Fruit fly (Drosophila melanogaster): Measurements from ENCODE around the gene CG13392.

DNA sequence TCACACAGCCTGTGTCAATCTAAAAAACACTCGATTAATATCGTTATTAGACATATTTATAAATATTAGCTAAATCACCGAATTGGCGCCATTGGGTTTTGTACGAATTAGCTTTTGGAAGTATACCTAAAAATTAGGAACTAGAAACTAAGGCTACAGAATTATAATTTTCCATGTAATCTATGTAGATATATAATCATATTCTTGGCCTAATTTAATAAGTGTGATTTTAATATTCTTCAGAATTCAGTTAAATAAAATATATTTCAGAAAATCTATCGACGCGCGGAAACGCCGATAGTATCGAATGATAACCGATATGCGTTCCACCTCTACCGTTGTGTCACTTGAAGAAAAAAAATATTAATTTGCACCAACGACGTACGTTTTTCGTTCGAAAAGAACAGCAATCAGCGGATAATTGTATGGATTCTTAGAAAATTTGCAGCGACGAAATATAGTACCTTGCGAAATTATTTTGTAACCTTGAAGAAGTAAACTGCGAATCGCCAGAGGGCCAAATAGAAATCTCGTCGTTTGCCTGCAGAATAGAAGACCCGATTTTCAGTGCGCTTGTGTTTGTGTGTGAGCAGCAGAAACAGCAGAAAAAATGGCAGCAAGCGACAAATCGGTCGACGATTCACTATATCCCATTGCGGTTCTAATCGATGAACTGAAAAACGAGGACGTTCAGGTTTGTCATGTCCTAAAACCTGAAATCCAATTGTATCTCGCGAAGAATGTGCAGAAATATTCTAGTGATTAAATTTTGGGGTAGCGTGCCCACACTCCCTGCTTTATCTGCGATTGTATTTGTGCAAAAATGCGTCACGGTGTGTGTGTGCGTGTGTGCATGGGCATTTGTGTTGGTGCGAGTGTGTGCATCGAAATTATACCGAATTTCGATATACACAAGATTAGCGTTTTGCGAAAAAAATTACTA lies 16.6 kb downstream of the CG13392 start, which contains the start of gene Pp2A-29B:
- no peak for TF ChIP-seq EcR (GFP tag; optimal IDR thresholded peaks at IDR 0.05)
- no peak for TF ChIP-seq CG8478 (optimal IDR thresholded peaks at IDR 0.05)
- TF ChIP-seq psq (optimal IDR thresholded peaks at IDR 0.05), result no peak
